Fruit fly (Drosophila melanogaster) ovary, adult (tissue): Measurements from ENCODE around the gene CG32270.

Source experiments
- CG17801 ChIP-seq: fragments of 200-800 bp; optimal IDR thresholded peaks from 2 replicates; lab custom pipeline; 2019; ENCODE audit warnings: missing biosample characterization, mild to moderate bottlenecking, missing genetic modification characterization, moderate library complexity; ENCODE audit not compliant: partially characterized antibody

The CG32270 gene

dm6 chr3L:3218859-3219258, 10.1 kb upstream of the CG32270 start, which contains the start of the genes hob and nSMase:
hob (minus strand) TSS chr3L:3218920.
nSMase (plus strand) TSS chr3L:3219156.
- no peak for TF ChIP-seq CG17801 (GFP tag; lab: Kevin White, UChicago)

dm6 chr3L:3206263-3206662, 2.5 kb downstream of the CG32270 start, which contains the start of gene CG33160:
CG33160 (minus strand) TSS chr3L:3206363.
- no peak for TF ChIP-seq CG17801 (GFP tag; lab: Kevin White, UChicago)

dm6 chr3L:3205349-3205748, 3.4 kb downstream of the CG32270 start, which contains the start of gene CG32277:
CG32277 (minus strand) TSS chr3L:3205449.
- TF ChIP-seq CG17801 (GFP tag; lab: Kevin White, UChicago) = no peak

- no peak for TF ChIP-seq CG17801 (GFP tag; lab: Kevin White, UChicago)
Measured at dm6 chr3L:3204348-3204747, 4.4 kb downstream of the CG32270 start, which contains the start of gene CG33159. CG33159 (minus strand) TSS chr3L:3204448.

- no peak for TF ChIP-seq CG17801 (GFP tag; lab: Kevin White, UChicago)
Measured at dm6 chr3L:3203062-3203461, 5.7 kb downstream of the CG32270 start, which contains the start of gene CG32271. CG32271 (minus strand) TSS chr3L:3203162.

dm6 chr3L:3198447-3199402, 10.1 kb downstream of the CG32270 start, which contains the start of the genes CG32276 and gry:
CG32276 (minus strand) TSS chr3L:3199047.
gry (plus strand) TSS chr3L:3199090.
- peak; percentile 89 for TF ChIP-seq CG17801 (GFP tag; lab: Kevin White, UChicago)

dm6 chr3L:3197464-3197863, 11.3 kb downstream of the CG32270 start, which contains the start of gene CG14966:
CG14966 (minus strand) TSS chr3L:3197631.
- TF ChIP-seq CG17801 (GFP tag; lab: Kevin White, UChicago) = peak; percentile 58

dm6 chr3L:3194059-3194458, 14.7 kb downstream of the CG32270 start:
- TF ChIP-seq CG17801 (GFP tag; lab: Kevin White, UChicago) = peak; percentile 86

dm6 chr3L:3192912-3193311, 15.9 kb downstream of the CG32270 start, which contains the start of gene Hsp83:
Hsp83 (plus strand) TSS chr3L:3192969.
- peak; percentile 98 for TF ChIP-seq CG17801 (GFP tag; lab: Kevin White, UChicago)

dm6 chr3L:3192333-3192894, 16.4 kb downstream of the CG32270 start, which contains the start of gene CG14965:
CG14965 (minus strand) TSS chr3L:3192491.
- TF ChIP-seq CG17801 (GFP tag; lab: Kevin White, UChicago) = no peak

- no peak for TF ChIP-seq CG17801 (GFP tag; lab: Kevin White, UChicago)
Measured at dm6 chr3L:3189647-3190046, 19.1 kb downstream of the CG32270 start, which contains the start of the genes CG42525 and CG14958. CG42525 (minus strand) TSS chr3L:3189747. CG14958 (plus strand) TSS chr3L:3189978.

- TF ChIP-seq CG17801 (GFP tag; lab: Kevin White, UChicago) = no peak
Measured at dm6 chr3L:3187263-3187662, 21.5 kb downstream of the CG32270 start, which contains the start of gene CG14957. CG14957 (plus strand) TSS chr3L:3187563.

dm6 chr3L:3186364-3186763, 22.4 kb downstream of the CG32270 start, which contains the start of gene CG32284:
CG32284 (plus strand) TSS chr3L:3186664.
- TF ChIP-seq CG17801 (GFP tag; lab: Kevin White, UChicago) = no peak

dm6 chr3L:3184104-3184503, 24.7 kb downstream of the CG32270 start, which contains the start of gene CG42494:
CG42494 (plus strand) TSS chr3L:3184404.
- TF ChIP-seq CG17801 (GFP tag; lab: Kevin White, UChicago) = no peak
